Fruit fly (Drosophila melanogaster) Kc167 (cell line): ENCODE measurements around the gene nesd.

Experiments used
- Myc ChIP-seq: fragments of >200 bp; optimal IDR thresholded peaks from 2 replicates; lab custom pipeline; 2017; ENCODE audit warnings: missing external identifiers
- Sin3A ChIP-seq: fragments of >200 bp; optimal IDR thresholded peaks from 2 replicates; lab custom pipeline; 2018; ENCODE audit warnings: missing external identifiers
- h ChIP-seq: fragments of >200 bp; optimal IDR thresholded peaks from 3 replicates; lab custom pipeline; 2018; ENCODE audit warnings: missing external identifiers
- insv ChIP-seq: fragments of >200 bp; optimal IDR thresholded peaks from 3 replicates; lab custom pipeline; 2018; ENCODE audit warnings: missing external identifiers
- psq ChIP-seq: fragments of >200 bp; optimal IDR thresholded peaks from 2 replicates; lab custom pipeline; 2017; ENCODE audit warnings: missing external identifiers
- ttk ChIP-seq: sonication (Bioruptor generic); optimal IDR thresholded peaks from 2 replicates; lab custom pipeline; 2017; ENCODE audit warnings: missing external identifiers

- TF ChIP-seq Sin3A (no peak), h (lab: Kevin White, UChicago) (no peak), ttk (lab: Kevin White, UChicago) (no peak), psq (lab: Kevin White, UChicago) (no peak), Myc (lab: Kevin White, UChicago) (no peak), insv (lab: Kevin White, UChicago) (no peak)
These were observed 41.1 kb downstream of the nesd start, which contains the start of gene CG10651 for dm6 chr2L:20134823-20135222.
